Fruit fly (Drosophila melanogaster) whole organism, embryonic: ENCODE measurements around the gene Nph.

Source experiments
- Bgb ChIP-seq: fragments of 200-800 bp; sonication (Bioruptor generic); IDR thresholded peaks from 2 replicates; pipeline ENCODE4 v1.3.6; 2022; ENCODE audit warnings: missing biosample characterization, missing genetic modification characterization; ENCODE audit not compliant: partially characterized antibody
- CG10431 ChIP-seq: fragments of 200-800 bp; sonication (Bioruptor generic); optimal IDR thresholded peaks from 3 replicates; lab custom pipeline; 2018; ENCODE audit warnings: missing biosample characterization, mild to moderate bottlenecking, missing genetic modification characterization
- CG10565 ChIP-seq: fragments of 200-800 bp; sonication (Bioruptor generic); optimal IDR thresholded peaks from 3 replicates; lab custom pipeline; 2016; ENCODE audit warnings: missing biosample characterization, mild to moderate bottlenecking, missing genetic modification characterization
- CG12299 ChIP-seq: fragments of 200-800 bp; sonication (Bioruptor generic); optimal IDR thresholded peaks from 2 replicates; lab custom pipeline; 2018; ENCODE audit warnings: missing biosample characterization, mild to moderate bottlenecking, missing genetic modification characterization
- CG14965 ChIP-seq: fragments of 200-800 bp; sonication (Bioruptor generic); optimal IDR thresholded peaks from 2 replicates; lab custom pipeline; 2016; ENCODE audit warnings: missing biosample characterization, missing genetic modification characterization, borderline replicate concordance
- CG15011 ChIP-seq: fragments of 200-800 bp; sonication (Bioruptor generic); optimal IDR thresholded peaks from 3 replicates; lab custom pipeline; 2018; ENCODE audit warnings: missing biosample characterization, mild to moderate bottlenecking, missing genetic modification characterization
- CG15601 ChIP-seq: fragments of 200-800 bp; sonication (Bioruptor generic); optimal IDR thresholded peaks from 3 replicates; lab custom pipeline; 2019; ENCODE audit warnings: missing biosample characterization, mild to moderate bottlenecking, missing genetic modification characterization, moderate library complexity
- CG1647 ChIP-seq: fragments of 200-800 bp; sonication (Bioruptor generic); optimal IDR thresholded peaks from 3 replicates; lab custom pipeline; 2016; ENCODE audit warnings: missing biosample characterization, missing genetic modification characterization
- CG17568 ChIP-seq: fragments of 200-800 bp; sonication (Bioruptor generic); optimal IDR thresholded peaks from 2 replicates; lab custom pipeline; 2018; ENCODE audit warnings: missing biosample characterization, mild to moderate bottlenecking, missing genetic modification characterization, moderate library complexity
- CG18764 ChIP-seq: fragments of 200-800 bp; sonication (Bioruptor generic); optimal IDR thresholded peaks from 3 replicates; lab custom pipeline; 2016; ENCODE audit warnings: missing biosample characterization, missing genetic modification characterization
- CG2678 ChIP-seq: fragments of 200-800 bp; sonication (Bioruptor generic); optimal IDR thresholded peaks from 3 replicates; lab custom pipeline; 2019; ENCODE audit warnings: missing biosample characterization, mild to moderate bottlenecking, missing genetic modification characterization, moderate library complexity
- CG2712 ChIP-seq: fragments of 200-800 bp; optimal IDR thresholded peaks from 3 replicates; lab custom pipeline; 2019; ENCODE audit warnings: missing biosample characterization, mild to moderate bottlenecking, missing genetic modification characterization, moderate library complexity
- CG31365 ChIP-seq: fragments of 200-800 bp; sonication (Bioruptor generic); optimal IDR thresholded peaks from 2 replicates; lab custom pipeline; 2018; ENCODE audit warnings: missing biosample characterization, mild to moderate bottlenecking, missing genetic modification characterization
- CG32532 ChIP-seq: fragments of 200-800 bp; sonication (Bioruptor generic); IDR thresholded peaks from 2 replicates; pipeline ENCODE4 v1.3.6; 2022; ENCODE audit warnings: missing biosample characterization, missing genetic modification characterization
- CG3407 ChIP-seq: fragments of 200-800 bp; sonication (Bioruptor generic); optimal IDR thresholded peaks from 2 replicates; lab custom pipeline; 2018; ENCODE audit warnings: missing biosample characterization, mild to moderate bottlenecking, missing genetic modification characterization
- CG9797 ChIP-seq: fragments of 200-800 bp; sonication (Bioruptor generic); optimal IDR thresholded peaks from 3 replicates; lab custom pipeline; 2018; ENCODE audit warnings: missing biosample characterization, mild to moderate bottlenecking, missing genetic modification characterization
- CHES-1-like ChIP-seq: fragments of 200-800 bp; sonication (Bioruptor generic); optimal IDR thresholded peaks from 2 replicates; lab custom pipeline; 2016; ENCODE audit warnings: missing biosample characterization, missing genetic modification characterization
- Elba2 ChIP-seq: fragments of 200-800 bp; sonication (Bioruptor generic); optimal IDR thresholded peaks from 3 replicates; lab custom pipeline; 2016; ENCODE audit warnings: missing biosample characterization, missing genetic modification characterization
- HLH4C ChIP-seq: fragments of 200-800 bp; sonication (Bioruptor generic); IDR thresholded peaks from 3 replicates; pipeline ENCODE4 v1.3.6; 2022; ENCODE audit warnings: missing biosample characterization, missing genetic modification characterization; ENCODE audit not compliant: partially characterized antibody
- Nf-YA ChIP-seq: fragments of 200-800 bp; sonication (Bioruptor generic); IDR thresholded peaks from 2 replicates; pipeline ENCODE4 v1.3.6; 2022; ENCODE audit warnings: missing biosample characterization, missing genetic modification characterization
- Nf-YB ChIP-seq: fragments of 200-800 bp; sonication (Bioruptor generic); optimal IDR thresholded peaks from 3 replicates; lab custom pipeline; 2019; ENCODE audit warnings: missing biosample characterization, mild to moderate bottlenecking, missing genetic modification characterization, moderate library complexity
- Nf-YC ChIP-seq: fragments of 200-800 bp; optimal IDR thresholded peaks from 3 replicates; lab custom pipeline; 2019; ENCODE audit warnings: missing biosample characterization, mild to moderate bottlenecking, missing genetic modification characterization, moderate library complexity
- Oaz ChIP-seq: fragments of 200-800 bp; sonication (Bioruptor generic); IDR thresholded peaks from 2 replicates; pipeline ENCODE4 v1.3.6; 2022; ENCODE audit warnings: missing biosample characterization, missing genetic modification characterization
- Sry-δ ChIP-seq: fragments of 200-800 bp; sonication (Bioruptor generic); optimal IDR thresholded peaks from 2 replicates; lab custom pipeline; 2016; ENCODE audit warnings: missing biosample characterization, missing genetic modification characterization
- Tbp ChIP-seq: fragments of >200 bp; optimal IDR thresholded peaks from 2 replicates; lab custom pipeline; 2018; ENCODE audit warnings: missing biosample characterization, missing genetic modification characterization
- ato ChIP-seq: fragments of 200-800 bp; sonication (Bioruptor generic); IDR thresholded peaks from 2 replicates; pipeline ENCODE4 v1.3.6; 2022; ENCODE audit warnings: missing biosample characterization, missing genetic modification characterization; ENCODE audit not compliant: partially characterized antibody
- bbx ChIP-seq: fragments of 200-800 bp; sonication (Bioruptor generic); IDR thresholded peaks from 2 replicates; pipeline ENCODE4 v1.3.6; 2022; ENCODE audit warnings: missing biosample characterization, missing genetic modification characterization; ENCODE audit not compliant: partially characterized antibody
- btn ChIP-seq: fragments of 200-800 bp; sonication (Bioruptor generic); optimal IDR thresholded peaks from 2 replicates; lab custom pipeline; 2016; ENCODE audit warnings: missing biosample characterization, missing genetic modification characterization
- da ChIP-seq: fragments of 200-800 bp; sonication (Bioruptor generic); optimal IDR thresholded peaks from 2 replicates; lab custom pipeline; 2016; ENCODE audit warnings: missing biosample characterization, missing genetic modification characterization
- dan ChIP-seq: fragments of 200-800 bp; sonication (Bioruptor generic); IDR thresholded peaks from 2 replicates; pipeline ENCODE4 v1.3.6; 2022; ENCODE audit warnings: missing biosample characterization, missing genetic modification characterization
- ems ChIP-seq: fragments of 200-800 bp; sonication (Bioruptor generic); optimal IDR thresholded peaks from 3 replicates; lab custom pipeline; 2016; ENCODE audit warnings: missing biosample characterization, missing genetic modification characterization
- eve ChIP-seq, 2 experiments: fragments of >200 bp; optimal IDR thresholded peaks; 2 replicates each; lab custom pipeline; 2017; ENCODE audit warnings: missing biosample characterization in 2 of 2, missing genetic modification characterization in 2 of 2
- fd64A ChIP-seq: fragments of 200-800 bp; sonication (Bioruptor generic); optimal IDR thresholded peaks from 3 replicates; lab custom pipeline; 2018; ENCODE audit warnings: missing biosample characterization, mild to moderate bottlenecking, missing genetic modification characterization
- hth ChIP-seq: fragments of >200 bp; optimal IDR thresholded peaks from 2 replicates; lab custom pipeline; 2017; ENCODE audit warnings: inconsistent platforms
- lov ChIP-seq, 2 experiments: fragments of 200-800 bp in 1 of 2; fragments of >200 bp in 1 of 2; sonication (Bioruptor generic) in 1 of 2; IDR thresholded peaks in 1 of 2; optimal IDR thresholded peaks in 1 of 2; 2 replicates in 1 of 2; 3 replicates in 1 of 2; pipeline versions ENCODE4 v1.3.6 to Lab custom; 2017 to 2022; ENCODE audit warnings: missing biosample characterization in 1 of 2, missing genetic modification characterization in 1 of 2
- mam ChIP-seq: fragments of 200-800 bp; sonication (Bioruptor generic); optimal IDR thresholded peaks from 3 replicates; lab custom pipeline; 2016; ENCODE audit warnings: missing biosample characterization, missing genetic modification characterization
- pros ChIP-seq: fragments of 200-800 bp; sonication (Bioruptor generic); optimal IDR thresholded peaks from 3 replicates; lab custom pipeline; 2019; ENCODE audit warnings: missing biosample characterization, mild to moderate bottlenecking, missing genetic modification characterization, moderate library complexity
- sc ChIP-seq, 3 experiments: fragments of >200 bp in 2 of 3; fragments of 200-800 bp in 1 of 3; sonication (Bioruptor generic) in 1 of 3; optimal IDR thresholded peaks; 2 replicates in 2 of 3; 3 replicates in 1 of 3; lab custom pipeline; 2017; ENCODE audit warnings: mild to moderate bottlenecking in 1 of 3, missing biosample characterization in 1 of 3, missing genetic modification characterization in 1 of 3, missing genetic modification reagents in 1 of 3
- seq ChIP-seq: fragments of 200-800 bp; sonication (Bioruptor generic); IDR thresholded peaks from 2 replicates; pipeline ENCODE4 v1.3.6; 2022; ENCODE audit warnings: missing biosample characterization, missing genetic modification characterization
- slp2 ChIP-seq: fragments of 200-800 bp; sonication (Bioruptor generic); optimal IDR thresholded peaks from 2 replicates; lab custom pipeline; 2016; ENCODE audit warnings: missing biosample characterization, missing genetic modification characterization
- tgo ChIP-seq: fragments of 200-800 bp; sonication (Bioruptor generic); IDR thresholded peaks from 3 replicates; pipeline ENCODE4 v1.3.6; 2022; ENCODE audit warnings: missing biosample characterization, missing genetic modification characterization
- tna ChIP-seq: fragments of 200-800 bp; sonication (Bioruptor generic); IDR thresholded peaks from 2 replicates; pipeline ENCODE4 v1.3.6; 2022; ENCODE audit warnings: missing biosample characterization, missing genetic modification characterization; ENCODE audit not compliant: partially characterized antibody
- unpg ChIP-seq: fragments of 200-800 bp; sonication (Bioruptor generic); optimal IDR thresholded peaks from 3 replicates; lab custom pipeline; 2018; ENCODE audit warnings: missing biosample characterization, mild to moderate bottlenecking, missing genetic modification characterization, moderate library complexity
- vvl ChIP-seq: fragments of 200-800 bp; sonication (Bioruptor generic); IDR thresholded peaks from 2 replicates; pipeline ENCODE4 v1.3.6; 2022; ENCODE audit warnings: missing biosample characterization, missing genetic modification characterization
- z ChIP-seq: fragments of 200-800 bp; sonication (Bioruptor generic); IDR thresholded peaks from 3 replicates; pipeline ENCODE4 v1.3.6; 2022; ENCODE audit warnings: missing biosample characterization, missing genetic modification characterization
- zfh2 ChIP-seq: fragments of 200-800 bp; sonication (Bioruptor generic); optimal IDR thresholded peaks from 2 replicates; lab custom pipeline; 2016; ENCODE audit warnings: missing biosample characterization, missing genetic modification characterization

Gene Nph

dm6 chr3R:30030061-30030460 is 25.4 kb upstream of the Nph start:
- TF ChIP-seq Nf-YB (peak; percentile 96), seq (GFP tag; lab: Robert Waterston, UW) (peak; percentile 59; the same call in 1 of the 2 replicates), pros (GFP tag; lab: Kevin White, UChicago) (peak; percentile 77), Nf-YC (tag; lab: Kevin White, UChicago) (peak; percentile 96), z (GFP tag; lab: Robert Waterston, UW) (no peak), Bgb (0 out of 2 replicates have a peak, but pooled peaks have one; percentile 25), da (GFP tag; lab: Kevin White, UChicago) (no peak)
- TF ChIP-seq, all 482 proteins: peak for 5

dm6 chr3R:30023445-30023844 is 18.8 kb upstream of the Nph start:
- 0 out of 2 replicates have a peak, but pooled peaks have one; percentile 8 for TF ChIP-seq vvl (GFP tag; lab: Robert Waterston, UW)
- no peak for TF ChIP-seq Nf-YA (GFP tag; lab: Robert Waterston, UW)
- TF ChIP-seq CG15601 = peak; percentile 97
- TF ChIP-seq, all 482 proteins: peak for 2

dm6 chr3R:30022452-30023028 is 17.9 kb upstream of the Nph start, which contains the start of the genes RpS28a and Axn:
Gene RpS28a, minus strand, starts transcription at chr3R:30022648.
Gene Axn, plus strand, starts transcription at chr3R:30022842.
- TF ChIP-seq Elba2 (GFP tag; lab: Kevin White, UChicago) (no peak), Oaz (GFP tag; lab: Robert Waterston, UW) (no peak), CG31365 (no peak), CHES-1-like (GFP tag; lab: Kevin White, UChicago) (peak; percentile 49), CG15011 (GFP tag; lab: Kevin White, UChicago) (no peak), slp2 (GFP tag; lab: Kevin White, UChicago) (no peak), CG10431 (GFP tag; lab: Kevin White, UChicago) (peak; percentile 6), CG2712 (tag; lab: Kevin White, UChicago) (peak; percentile 44), fd64A (no peak), tna (GFP tag; lab: Robert Waterston, UW) (no peak; the same call in 1 of the 2 replicates), sc (optimal IDR thresholded peaks at IDR 0.05; lab: Kevin White, UChicago) (no peak), sc (GFP tag; optimal IDR thresholded peaks at IDR 0.05; lab: Kevin White, UChicago) (no peak), CG32532 (GFP tag; lab: Robert Waterston, UW) (peak; percentile 59), CG10565 (GFP tag; lab: Kevin White, UChicago) (no peak), tgo (GFP tag; lab: Robert Waterston, UW) (no peak), dan (no peak), CG2678 (tag; lab: Kevin White, UChicago) (no peak), CG18764 (GFP tag; lab: Kevin White, UChicago) (no peak), mam (GFP tag; lab: Kevin White, UChicago) (peak; percentile 24), zfh2 (GFP tag; lab: Kevin White, UChicago) (no peak), btn (no peak), ato (peak; percentile 1; the same call in 1 of the 2 replicates), eve (GFP tag; optimal IDR thresholded peaks at IDR 0.05; lab: Kevin White, UChicago) (no peak), Sry-δ (GFP tag; lab: Kevin White, UChicago) (peak; percentile 76), CG17568 (no peak), lov (optimal IDR thresholded peaks at IDR 0.05; lab: Kevin White, UChicago) (no peak), lov (GFP tag; IDR thresholded peaks at IDR 0.05; lab: Robert Waterston, UW) (no peak), hth (no peak), CG3407 (GFP tag; lab: Kevin White, UChicago) (no peak), Tbp (GFP tag; lab: Kevin White, UChicago) (no peak), HLH4C (GFP tag; lab: Robert Waterston, UW) (peak; percentile 14; the same call in 1 of the 3 replicates), CG9797 (GFP tag; lab: Kevin White, UChicago) (peak; percentile 43), bbx (GFP tag; lab: Robert Waterston, UW) (peak; percentile 66), CG1647 (GFP tag; lab: Kevin White, UChicago) (no peak), CG12299 (tag; lab: Kevin White, UChicago) (peak; percentile 7), CG14965 (GFP tag; lab: Kevin White, UChicago) (no peak), ems (GFP tag; lab: Kevin White, UChicago) (no peak), unpg (GFP tag; lab: Kevin White, UChicago) (no peak)
